Worm (Caenorhabditis elegans) whole organism, young adult: ENCODE data around the gene klp-18.
A peak's percentile ranks its signal among the peaks of the same experiment; 100 is the strongest.

ENCODE experiments used
- B0035.1 ChIP-seq: sonication (generic microtip); optimal IDR thresholded peaks from 2 replicates; lab custom pipeline; 2016; ENCODE audit warnings: missing genetic modification characterization, mild to moderate bottlenecking, missing compliant biosample characterization, missing genotype, missing genetic modification reagents
- F22D6.2 ChIP-seq: sonication (generic microtip); optimal IDR thresholded peaks from 2 replicates; lab custom pipeline; 2016; ENCODE audit warnings: mild to moderate bottlenecking, missing genetic modification characterization, missing compliant biosample characterization
- F23B12.7 ChIP-seq: sonication (generic microtip); optimal IDR thresholded peaks from 2 replicates; lab custom pipeline; 2017; ENCODE audit warnings: missing genetic modification characterization, mild to moderate bottlenecking, missing compliant biosample characterization, antibody characterized with exemption, moderate library complexity; ENCODE audit not compliant: insufficient read depth
- Y56A3A.18 ChIP-seq: fragments of 200-800 bp; sonication (Bioruptor generic); IDR thresholded peaks from 2 replicates; pipeline ENCODE4 v1.3.6; 2022; ENCODE audit warnings: missing genetic modification reagents, missing genetic modification characterization, missing compliant biosample characterization
- Y67H2A.10 ChIP-seq: fragments of 200-800 bp; sonication (Bioruptor generic); conservative IDR thresholded peaks from 2 replicates; pipeline ENCODE4 v1.3.6; 2022; ENCODE audit warnings: missing genetic modification reagents, missing genetic modification characterization, missing compliant biosample characterization
- Y95B8A.8 ChIP-seq: fragments of 200-800 bp; sonication (Bioruptor generic); IDR thresholded peaks from 2 replicates; pipeline ENCODE4 v1.3.6; 2022; ENCODE audit warnings: missing genetic modification reagents, missing genetic modification characterization, missing compliant biosample characterization
- akir-1 ChIP-seq: fragments of 200-800 bp; sonication (Bioruptor generic); optimal IDR thresholded peaks from 2 replicates; lab custom pipeline; 2018; ENCODE audit warnings: mild to moderate bottlenecking, missing genetic modification characterization, moderate library complexity, missing compliant biosample characterization
- atf-7 ChIP-seq: sonication (generic microtip); optimal IDR thresholded peaks from 2 replicates; lab custom pipeline; 2017; ENCODE audit warnings: mild to moderate bottlenecking, missing genetic modification characterization, missing compliant biosample characterization
- attf-5 ChIP-seq: fragments of 200-800 bp; sonication (Bioruptor generic); optimal IDR thresholded peaks from 2 replicates; lab custom pipeline; 2018; ENCODE audit warnings: mild to moderate bottlenecking, missing genetic modification characterization, missing compliant biosample characterization
- bed-1 ChIP-seq: fragments of 200-800 bp; sonication (Bioruptor generic); IDR thresholded peaks from 2 replicates; pipeline ENCODE4 v1.3.6; 2022; ENCODE audit warnings: missing genetic modification reagents, missing genetic modification characterization, missing compliant biosample characterization
- cebp-1 ChIP-seq, 2 experiments: fragments of 200-800 bp in 1 of 2; sonication (Bioruptor generic) in 1 of 2; sonication (generic microtip) in 1 of 2; IDR thresholded peaks in 1 of 2; optimal IDR thresholded peaks in 1 of 2; 2 replicates each; pipeline versions ENCODE4 v1.3.6 to Lab custom; 2017 to 2022; ENCODE audit warnings: missing compliant biosample characterization in 2 of 2, missing genetic modification characterization in 2 of 2, mild to moderate bottlenecking in 1 of 2, missing genetic modification reagents in 1 of 2, moderate library complexity in 1 of 2
- cebp-2 ChIP-seq: fragments of 200-800 bp; sonication (Bioruptor generic); IDR thresholded peaks from 2 replicates; pipeline ENCODE4 v1.3.6; 2022; ENCODE audit warnings: missing genetic modification characterization, missing compliant biosample characterization
- ceh-40 ChIP-seq: fragments of 200-800 bp; sonication (Bioruptor generic); IDR thresholded peaks from 2 replicates; pipeline ENCODE4 v1.3.6; 2022; ENCODE audit warnings: missing genetic modification characterization, missing compliant biosample characterization
- ceh-58 ChIP-seq: fragments of 200-800 bp; sonication (Bioruptor generic); IDR thresholded peaks from 2 replicates; pipeline ENCODE4 v1.3.6; 2022; ENCODE audit warnings: missing genetic modification characterization, missing compliant biosample characterization
- die-1 ChIP-seq: sonication (generic microtip); optimal IDR thresholded peaks from 2 replicates; lab custom pipeline; 2016; ENCODE audit warnings: missing genotype, mild to moderate bottlenecking, missing genetic modification characterization, missing compliant biosample characterization
- dpff-1 ChIP-seq: sonication (generic microtip); optimal IDR thresholded peaks from 2 replicates; lab custom pipeline; 2017; ENCODE audit warnings: mild to moderate bottlenecking, missing genetic modification characterization, missing compliant biosample characterization
- dpl-1 ChIP-seq: fragments of 150-350 bp; optimal IDR thresholded peaks from 2 replicates; lab custom pipeline; 2014; ENCODE audit warnings: missing biosample characterization, missing genetic modification reagents, missing genetic modification characterization
- ekl-4 ChIP-seq: fragments of 200-800 bp; sonication (Bioruptor generic); IDR thresholded peaks from 2 replicates; pipeline ENCODE4 v1.3.6; 2022; ENCODE audit warnings: missing genetic modification reagents, missing genetic modification characterization, missing compliant biosample characterization
- ets-4 ChIP-seq: fragments of 200-800 bp; sonication (Bioruptor generic); optimal IDR thresholded peaks from 2 replicates; lab custom pipeline; 2018; ENCODE audit warnings: mild to moderate bottlenecking, missing genetic modification characterization, missing compliant biosample characterization
- fkh-3 ChIP-seq: sonication (generic microtip); optimal IDR thresholded peaks from 2 replicates; lab custom pipeline; 2016; ENCODE audit warnings: mild to moderate bottlenecking, missing genetic modification characterization, missing compliant biosample characterization
- hlh-26 ChIP-seq: fragments of 200-800 bp; sonication (Bioruptor generic); conservative IDR thresholded peaks from 2 replicates; pipeline ENCODE4 v1.3.6; 2022; ENCODE audit warnings: missing genetic modification reagents, missing genetic modification characterization, missing compliant biosample characterization
- hmg-1.2 ChIP-seq: fragments of 200-800 bp; sonication (Bioruptor generic); IDR thresholded peaks from 2 replicates; pipeline ENCODE4 v1.3.6; 2022; ENCODE audit warnings: missing genetic modification reagents, missing genetic modification characterization, missing compliant biosample characterization
- hrde-1 ChIP-seq: sonication (generic microtip); optimal IDR thresholded peaks from 2 replicates; lab custom pipeline; 2016; ENCODE audit warnings: missing genetic modification characterization, mild to moderate bottlenecking, missing compliant biosample characterization, moderate library complexity, missing genotype, missing genetic modification reagents, borderline replicate concordance
- let-526 ChIP-seq: fragments of 200-800 bp; sonication (Bioruptor generic); IDR thresholded peaks from 2 replicates; pipeline ENCODE4 v1.3.6; 2022; ENCODE audit warnings: missing genetic modification reagents, missing genetic modification characterization, missing compliant biosample characterization
- lin-35 ChIP-seq, 3 experiments: fragments of 150-350 bp in 2 of 3; sonication (generic microtip) in 1 of 3; optimal IDR thresholded peaks; 2 replicates each; lab custom pipeline; 2014 to 2018; ENCODE audit warnings: missing biosample characterization in 3 of 3, missing genetic modification characterization in 3 of 3, missing genetic modification reagents in 3 of 3
- lin-40 ChIP-seq: sonication (generic microtip); optimal IDR thresholded peaks from 2 replicates; lab custom pipeline; 2016; ENCODE audit warnings: missing genetic modification characterization, mild to moderate bottlenecking, missing compliant biosample characterization, missing genotype, missing genetic modification reagents
- lir-1 ChIP-seq: fragments of 200-800 bp; sonication (Bioruptor generic); conservative IDR thresholded peaks from 2 replicates; pipeline ENCODE4 v1.3.6; 2022; ENCODE audit warnings: missing genetic modification reagents, missing genetic modification characterization, missing compliant biosample characterization
- lsy-27 ChIP-seq: sonication (generic microtip); optimal IDR thresholded peaks from 2 replicates; lab custom pipeline; 2017; ENCODE audit warnings: missing genetic modification characterization, mild to moderate bottlenecking, missing compliant biosample characterization, antibody characterized with exemption, missing genotype, borderline replicate concordance; ENCODE audit not compliant: insufficient read depth
- nfya-1 ChIP-seq: sonication (generic microtip); optimal IDR thresholded peaks from 2 replicates; lab custom pipeline; 2017; ENCODE audit warnings: antibody characterized with exemption, missing compliant biosample characterization, missing genetic modification characterization, borderline replicate concordance; ENCODE audit not compliant: insufficient read depth
- nhr-90 ChIP-seq: sonication (generic microtip); optimal IDR thresholded peaks from 2 replicates; lab custom pipeline; 2016; ENCODE audit warnings: missing genotype, mild to moderate bottlenecking, missing genetic modification characterization, missing compliant biosample characterization
- pbrm-1 ChIP-seq: fragments of 200-800 bp; sonication (Bioruptor generic); IDR thresholded peaks from 2 replicates; pipeline ENCODE4 v1.3.6; 2022; ENCODE audit warnings: missing genetic modification reagents, missing genetic modification characterization, missing compliant biosample characterization
- rpc-1 ChIP-seq, 2 experiments: fragments of 150-350 bp in 1 of 2; sonication (generic microtip) in 1 of 2; optimal IDR thresholded peaks; 2 replicates each; lab custom pipeline; 2014 to 2018; ENCODE audit warnings: missing biosample characterization in 1 of 2, missing genetic modification characterization in 1 of 2, missing genetic modification reagents in 1 of 2, missing genotype in 1 of 2
- sdz-38 ChIP-seq: sonication (generic microtip); optimal IDR thresholded peaks from 2 replicates; lab custom pipeline; 2016; ENCODE audit warnings: missing genotype, missing genetic modification characterization, missing compliant biosample characterization
- snpc-3.4 ChIP-seq: sonication (generic microtip); optimal IDR thresholded peaks from 2 replicates; lab custom pipeline; 2017; ENCODE audit warnings: missing genetic modification characterization, mild to moderate bottlenecking, missing compliant biosample characterization, antibody characterized with exemption, moderate library complexity, missing genotype, missing genetic modification reagents
- snpc-4 ChIP-seq, 5 experiments: fragments of 150-350 bp in 1 of 5; sonication (generic microtip) in 4 of 5; optimal IDR thresholded peaks; 2 replicates each; lab custom pipeline; 2014 to 2018; ENCODE audit warnings: missing genetic modification characterization in 5 of 5, missing biosample characterization in 3 of 5, antibody characterized with exemption in 2 of 5, mild to moderate bottlenecking in 2 of 5, missing compliant biosample characterization in 2 of 5, missing genotype in 2 of 5, moderate library complexity in 2 of 5, missing genetic modification reagents in 1 of 5
- ztf-18 ChIP-seq: sonication (generic microtip); optimal IDR thresholded peaks from 2 replicates; lab custom pipeline; 2016; ENCODE audit warnings: missing genotype, mild to moderate bottlenecking, missing genetic modification characterization, missing compliant biosample characterization
- ztf-3 ChIP-seq: fragments of 200-800 bp; sonication (Bioruptor generic); optimal IDR thresholded peaks from 2 replicates; lab custom pipeline; 2018; ENCODE audit warnings: mild to moderate bottlenecking, missing genetic modification characterization, missing compliant biosample characterization
- ztf-6 ChIP-seq: fragments of 200-800 bp; sonication (Bioruptor generic); IDR thresholded peaks from 2 replicates; pipeline ENCODE4 v1.3.6; 2022; ENCODE audit warnings: missing genetic modification reagents, missing genetic modification characterization, missing compliant biosample characterization

Gene klp-18

DNA sequence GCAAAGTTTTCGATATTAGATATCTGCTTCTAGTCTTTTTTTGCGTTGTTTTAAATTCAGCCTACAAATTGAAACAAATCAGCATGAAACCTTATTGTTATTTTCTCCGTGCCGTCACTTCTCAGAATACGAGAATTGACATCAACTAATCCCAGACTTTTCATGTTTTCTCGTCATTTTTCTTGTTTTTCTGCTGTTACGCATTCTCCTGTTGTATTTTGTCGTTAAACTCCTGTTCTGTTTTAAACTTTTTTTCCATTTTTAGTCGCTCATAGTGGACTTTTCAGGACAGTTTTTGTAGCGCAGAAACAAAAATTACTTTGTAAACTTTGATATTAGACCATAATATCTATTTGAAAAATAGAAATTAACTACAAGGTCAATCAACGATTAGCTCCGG lies 17.8 kb upstream of the klp-18 start (continued):
- TF ChIP-seq Y67H2A.10 = no peak
- no peak for TF ChIP-seq cebp-1 (GFP tag; IDR thresholded peaks at IDR 0.05; lab: Robert Waterston, UW)
- no peak for TF ChIP-seq cebp-1 (tag; optimal IDR thresholded peaks at IDR 0.05; lab: Kevin White, UChicago)
- no peak for TF ChIP-seq nhr-90
- TF ChIP-seq B0035.1 = no peak
- TF ChIP-seq ceh-40 (GFP tag; lab: Robert Waterston, UW) = no peak
- TF ChIP-seq snpc-4 (GFP tag; optimal IDR thresholded peaks at IDR 0.05; lab: Kevin White, UChicago) = no peak
- TF ChIP-seq snpc-4 (tag; optimal IDR thresholded peaks at IDR 0.05; lab: Kevin White, UChicago) = no peak
- TF ChIP-seq ztf-6 (GFP tag; lab: Robert Waterston, UW) = no peak

DNA sequence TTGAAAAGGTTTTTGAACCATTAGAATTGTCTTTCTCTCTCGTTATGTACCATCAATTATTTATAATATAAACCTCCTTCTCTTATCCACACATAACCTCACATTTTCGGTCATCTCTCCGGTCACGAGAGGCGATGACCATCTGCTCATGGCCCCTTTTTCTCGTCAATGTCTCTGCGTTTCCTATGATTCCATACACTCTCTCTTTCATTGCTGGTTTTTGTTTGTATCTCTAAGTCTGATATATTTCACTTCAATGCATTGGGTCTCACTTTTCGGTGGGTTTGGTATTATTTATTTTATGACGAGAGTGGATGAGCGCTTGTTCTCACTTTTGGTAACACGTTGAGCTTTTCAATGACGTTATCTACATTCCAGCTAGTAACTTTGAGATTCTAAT lies 17.0 kb upstream of the klp-18 start:
- no peak for TF ChIP-seq hlh-26
- no peak for TF ChIP-seq dpff-1
- TF ChIP-seq hrde-1 (tag; lab: Kevin White, UChicago) = no peak
- peak; percentile 11 for TF ChIP-seq lin-40 (tag; lab: Kevin White, UChicago)
- TF ChIP-seq lin-35 (GFP tag; optimal IDR thresholded peaks at IDR 0.05; lab: Kevin White, UChicago) = peak in 1 of 3 experiments; percentile 17
- no peak for TF ChIP-seq Y95B8A.8 (GFP tag; lab: Robert Waterston, UW)
- no peak for TF ChIP-seq ceh-58
- no peak for TF ChIP-seq dpl-1 (GFP tag; lab: Kevin White, UChicago)
- no peak for TF ChIP-seq bed-1 (GFP tag; lab: Robert Waterston, UW)
- no peak for TF ChIP-seq Y67H2A.10
- TF ChIP-seq snpc-3.4 (tag; lab: Kevin White, UChicago) = no peak
- peak; percentile 46; the same call in 1 of the 2 replicates for TF ChIP-seq ekl-4 (GFP tag; lab: Robert Waterston, UW)
- no peak for TF ChIP-seq Y56A3A.18 (GFP tag; lab: Robert Waterston, UW)
- no peak; the same call in 1 of the 2 replicates for TF ChIP-seq pbrm-1 (GFP tag; lab: Robert Waterston, UW)
- TF ChIP-seq lir-1 = no peak
- no peak for TF ChIP-seq ets-4 (GFP tag; lab: Kevin White, UChicago)
- TF ChIP-seq F23B12.7 (tag; lab: Kevin White, UChicago) = no peak
- TF ChIP-seq ztf-3 = no peak
- no peak for TF ChIP-seq nfya-1
- no peak for TF ChIP-seq F22D6.2 (tag; lab: Kevin White, UChicago)
- TF ChIP-seq cebp-2 (GFP tag; lab: Robert Waterston, UW) = no peak
- TF ChIP-seq ztf-6 (GFP tag; lab: Robert Waterston, UW) = no peak
- no peak for TF ChIP-seq sdz-38
- no peak for TF ChIP-seq die-1
- no peak for TF ChIP-seq lsy-27 (tag; lab: Kevin White, UChicago)
- peak; percentile 85 for TF ChIP-seq hmg-1.2 (GFP tag; lab: Robert Waterston, UW)
- TF ChIP-seq rpc-1 (optimal IDR thresholded peaks at IDR 0.05; lab: Kevin White, UChicago) = no peak
- TF ChIP-seq rpc-1 (tag; optimal IDR thresholded peaks at IDR 0.05; lab: Kevin White, UChicago) = no peak
- TF ChIP-seq let-526 (GFP tag; lab: Robert Waterston, UW) = no peak
- no peak for TF ChIP-seq ztf-18 (tag; lab: Kevin White, UChicago)
- no peak for TF ChIP-seq cebp-1 (GFP tag; IDR thresholded peaks at IDR 0.05; lab: Robert Waterston, UW)
- peak; percentile 39 for TF ChIP-seq cebp-1 (tag; optimal IDR thresholded peaks at IDR 0.05; lab: Kevin White, UChicago)
- no peak for TF ChIP-seq akir-1 (GFP tag; lab: Kevin White, UChicago)
- no peak for TF ChIP-seq fkh-3 (tag; lab: Kevin White, UChicago)
- peak; percentile 32 for TF ChIP-seq attf-5 (GFP tag; lab: Kevin White, UChicago)
- no peak for TF ChIP-seq atf-7 (tag; lab: Kevin White, UChicago)
- TF ChIP-seq, all 124 proteins: peak for 6
